Worm (Caenorhabditis elegans): ENCODE measurements around the gene F42A6.5.

The F42A6.5 gene

DNA sequence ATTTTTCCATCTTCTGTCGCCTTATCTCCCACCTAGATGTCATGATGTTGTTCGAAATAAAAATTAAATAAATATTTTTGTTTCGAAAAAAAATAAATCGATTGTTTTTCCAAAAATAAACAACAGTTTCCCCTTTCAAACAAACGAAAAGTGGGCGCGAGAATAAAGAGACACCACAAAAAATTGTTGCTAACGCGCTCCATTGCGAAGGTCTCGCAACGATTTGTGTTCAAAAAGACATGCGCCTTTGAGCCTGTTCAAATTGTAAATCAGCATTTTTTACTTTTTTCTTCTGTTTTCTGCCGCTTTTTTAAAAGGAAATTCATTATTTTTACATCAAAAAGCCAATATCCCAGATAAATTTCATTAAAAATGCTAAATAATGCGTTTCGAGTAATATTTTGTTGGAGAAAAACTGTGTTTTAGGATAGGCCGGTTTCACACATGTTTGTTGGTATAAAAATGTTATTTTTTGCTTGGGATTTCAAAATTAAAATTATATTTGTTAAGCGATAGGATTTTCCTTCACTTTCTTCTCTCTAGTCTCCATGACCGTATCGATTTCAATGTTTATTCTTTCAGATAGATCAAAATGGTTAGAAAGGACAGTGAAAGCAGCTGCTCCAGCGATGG lies 37.0 kb downstream of the F42A6.5 start, which contains the start of gene W08E12.7 (continued):
- TF ChIP-seq F49E8.2 (tag; optimal IDR thresholded peaks at IDR 0.05; ENCODE audit: insufficient read depth) (peak; percentile 94), tbp1 (GFP tag; optimal IDR thresholded peaks at IDR 0.05) (peak; percentile 73), lin-40 (tag; optimal IDR thresholded peaks at IDR 0.05) (peak; percentile 87), egl-44 (GFP tag; IDR thresholded peaks at IDR 0.05) (no peak), repo-1 (tag; optimal IDR thresholded peaks at IDR 0.05) (no peak), ztf-6 (GFP tag; IDR thresholded peaks at IDR 0.05) (peak; percentile 67; the same call in 1 of the 2 replicates), ccch-3 (GFP tag; optimal IDR thresholded peaks at IDR 0.05) (no peak), snpc-4 (GFP tag; optimal IDR thresholded peaks at IDR 0.05) (peak; percentile 60), snpc-4 (tag; optimal IDR thresholded peaks at IDR 0.05) (peak; percentile 54 to 85 (median 80)), F57A8.1 (GFP tag; optimal IDR thresholded peaks at IDR 0.05) (no peak), ztf-25 (GFP tag; IDR thresholded peaks at IDR 0.05) (0 out of 2 replicates have a peak, but pooled peaks have one; percentile 53), Y67H2A.10 (GFP tag; conservative IDR thresholded peaks at IDR 0.05) (peak; percentile 85), tbx-9 (tag; optimal IDR thresholded peaks at IDR 0.05; ENCODE audit: borderline replicate concordance) (no peak), ceh-40 (GFP tag; IDR thresholded peaks at IDR 0.05) (no peak), B0019.2 (GFP tag; conservative IDR thresholded peaks at IDR 0.05) (peak; percentile 93), madf-3 (GFP tag; IDR thresholded peaks at IDR 0.05) (peak; percentile 90)

DNA sequence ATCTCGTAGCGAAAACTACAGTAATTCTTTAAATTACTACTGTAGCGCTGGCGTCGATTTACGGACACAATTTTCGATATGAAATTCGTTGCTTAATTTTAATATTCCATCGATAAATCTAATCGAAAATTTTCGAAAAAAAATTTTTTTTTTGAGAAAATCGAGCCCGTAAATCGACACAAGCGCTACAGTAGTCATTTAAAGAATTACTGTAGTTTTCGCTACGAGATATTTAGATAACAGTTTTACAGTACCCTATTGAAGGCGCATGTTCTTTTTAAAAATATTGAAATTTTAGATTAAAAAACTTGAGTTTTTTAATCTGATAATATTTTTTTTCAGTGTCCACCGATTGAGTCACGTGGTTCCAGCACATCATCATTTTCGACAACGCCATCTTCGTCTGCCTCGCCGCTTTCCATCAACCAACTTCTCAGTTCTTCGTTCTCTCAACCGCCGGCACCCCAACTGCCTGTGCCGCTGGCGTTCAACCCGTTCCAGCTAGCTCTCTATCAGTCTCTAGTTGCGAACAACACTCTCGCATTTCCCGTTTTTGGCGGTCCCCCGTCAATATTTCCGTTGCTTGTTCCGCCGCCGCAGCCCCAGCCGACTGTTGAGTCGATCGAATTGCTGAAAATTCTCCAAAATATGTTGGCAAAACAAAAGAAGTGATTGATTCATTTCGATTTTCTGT lies 37.7 kb downstream of the F42A6.5 start:
- no peak for TF ChIP-seq T07F8.4 (tag; optimal IDR thresholded peaks at IDR 0.05)
- TF ChIP-seq hmg-20 (GFP tag; IDR thresholded peaks at IDR 0.05) = no peak
- TF ChIP-seq lin-26 (GFP tag; IDR thresholded peaks at IDR 0.05) = 0 out of 2 replicates have a peak, but pooled peaks have one; percentile 56
- no peak for TF ChIP-seq cebp-1 (GFP tag; IDR thresholded peaks at IDR 0.05)
- TF ChIP-seq cebp-1 (tag; optimal IDR thresholded peaks at IDR 0.05) = no peak
- TF ChIP-seq nhr-90 (tag; optimal IDR thresholded peaks at IDR 0.05) = no peak
- no peak for TF ChIP-seq ztf-22 (GFP tag; optimal IDR thresholded peaks at IDR 0.05)
- TF ChIP-seq lin-40 (tag; optimal IDR thresholded peaks at IDR 0.05) = no peak
- no peak for TF ChIP-seq nhr-179 (tag; optimal IDR thresholded peaks at IDR 0.05)
- TF ChIP-seq xnd-1 (tag; optimal IDR thresholded peaks at IDR 0.05) = peak; percentile 8
- TF ChIP-seq tbp1 (GFP tag; optimal IDR thresholded peaks at IDR 0.05) = no peak
- no peak for TF ChIP-seq madf-3 (GFP tag; IDR thresholded peaks at IDR 0.05)
- no peak for TF ChIP-seq pbrm-1 (GFP tag; IDR thresholded peaks at IDR 0.05)
- no peak for TF ChIP-seq mes-4 (tag; optimal IDR thresholded peaks at IDR 0.05)
- TF ChIP-seq tbx-9 (tag; optimal IDR thresholded peaks at IDR 0.05; ENCODE audit: borderline replicate concordance) = no peak
- TF ChIP-seq mel-28 (tag; optimal IDR thresholded peaks at IDR 0.05; ENCODE audit: borderline replicate concordance) = no peak
- no peak for TF ChIP-seq sea-2 (GFP tag; IDR thresholded peaks at IDR 0.05)
- no peak for TF ChIP-seq ccch-3 (GFP tag; optimal IDR thresholded peaks at IDR 0.05)
- no peak for TF ChIP-seq ceh-79 (tag; optimal IDR thresholded peaks at IDR 0.05)
- no peak for TF ChIP-seq nfyb-1 (GFP tag; IDR thresholded peaks at IDR 0.05)
- no peak for TF ChIP-seq lir-1 (GFP tag; conservative IDR thresholded peaks at IDR 0.05)
- no peak for TF ChIP-seq Y53F4B.3 (GFP tag; IDR thresholded peaks at IDR 0.05)
- peak; percentile 40; the same call in 1 of the 2 replicates for TF ChIP-seq ekl-4 (GFP tag; IDR thresholded peaks at IDR 0.05)
- TF ChIP-seq ceh-91 (GFP tag; IDR thresholded peaks at IDR 0.05) = no peak
- no peak for TF ChIP-seq sptf-2 (GFP tag; optimal IDR thresholded peaks at IDR 0.05)
- TF ChIP-seq hrde-1 (tag; optimal IDR thresholded peaks at IDR 0.05; ENCODE audit: borderline replicate concordance) = no peak
- TF ChIP-seq die-1 (tag; optimal IDR thresholded peaks at IDR 0.05) = no peak
- no peak for TF ChIP-seq egl-18 (GFP tag; IDR thresholded peaks at IDR 0.05)
- TF ChIP-seq lag-1 (GFP tag; IDR thresholded peaks at IDR 0.05) = no peak
- peak; percentile 86 for TF ChIP-seq lsl-1 (GFP tag; optimal IDR thresholded peaks at IDR 0.05)
- TF ChIP-seq madf-6 (GFP tag; IDR thresholded peaks at IDR 0.05) = peak; percentile 50; the same call in 1 of the 2 replicates
- no peak for TF ChIP-seq rec-8 (tag; optimal IDR thresholded peaks at IDR 0.05)
- no peak for TF ChIP-seq nhr-27 (tag; optimal IDR thresholded peaks at IDR 0.05)
- TF ChIP-seq hlh-26 (GFP tag; conservative IDR thresholded peaks at IDR 0.05) = no peak

All from whole organism, young adult.